Fruit fly (Drosophila melanogaster) whole organism, pupa: ENCODE results near the gene GABA-B-R3.

Source experiments
- CG17806 ChIP-seq: fragments of 200-800 bp; sonication (Bioruptor generic); optimal IDR thresholded peaks from 2 replicates; lab custom pipeline; 2018; ENCODE audit warnings: missing biosample characterization, mild to moderate bottlenecking, missing genetic modification characterization, moderate library complexity
- CG32121 ChIP-seq: fragments of 200-800 bp; sonication (Bioruptor generic); IDR thresholded peaks from 2 replicates; pipeline ENCODE4 v1.3.6; 2022; ENCODE audit warnings: missing biosample characterization, missing genetic modification characterization
- CG34367 ChIP-seq: fragments of 200-800 bp; sonication (Bioruptor generic); optimal IDR thresholded peaks from 2 replicates; lab custom pipeline; 2018; ENCODE audit warnings: missing biosample characterization, mild to moderate bottlenecking, missing genetic modification characterization
- CG4496 ChIP-seq: fragments of 200-800 bp; sonication (Bioruptor generic); IDR thresholded peaks from 3 replicates; pipeline ENCODE4 v1.3.6; 2022; ENCODE audit warnings: missing biosample characterization, missing genetic modification characterization
- Pif1A ChIP-seq: fragments of 200-800 bp; sonication (Bioruptor generic); optimal IDR thresholded peaks from 3 replicates; lab custom pipeline; 2016; ENCODE audit warnings: missing biosample characterization, missing genetic modification characterization
- Pif1B ChIP-seq: fragments of 200-800 bp; sonication (Bioruptor generic); optimal IDR thresholded peaks from 3 replicates; lab custom pipeline; 2016; ENCODE audit warnings: missing biosample characterization, missing genetic modification characterization
- Snoo ChIP-seq: fragments of 200-800 bp; sonication (Bioruptor generic); optimal IDR thresholded peaks from 3 replicates; lab custom pipeline; 2017; ENCODE audit warnings: missing biosample characterization, mild to moderate bottlenecking, missing genetic modification characterization, inconsistent platforms

DNA sequence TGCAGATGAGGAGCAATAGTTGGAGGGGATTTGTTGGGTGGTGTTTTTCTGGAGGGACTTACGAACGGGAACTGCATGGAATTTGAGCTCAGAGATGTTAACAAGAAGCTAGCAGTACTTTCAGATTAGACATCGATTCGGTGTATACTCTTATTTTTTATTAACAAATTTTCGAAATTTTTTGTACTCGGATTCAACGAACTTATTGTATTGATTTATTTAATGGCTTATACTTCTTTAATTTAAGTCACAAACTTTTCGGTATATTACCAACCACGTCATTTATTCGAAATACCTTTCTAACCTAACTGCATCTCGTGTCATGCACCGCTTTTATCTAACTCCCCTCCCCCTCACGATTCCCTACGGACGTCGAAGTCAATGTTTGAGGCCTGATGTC is 44.5 kb upstream of the GABA-B-R3 start:
- TF ChIP-seq Pif1A (GFP tag; lab: Kevin White, UChicago) (no peak), CG17806 (tag; lab: Kevin White, UChicago) (no peak), CG32121 (GFP tag; lab: Robert Waterston, UW) (no peak), Snoo (tag; lab: Kevin White, UChicago) (no peak), Pif1B (no peak), CG4496 (GFP tag; lab: Robert Waterston, UW) (no peak), CG34367 (no peak)
